Fruit fly (Drosophila melanogaster): ENCODE measurements around the gene ATPsynCF6.

The ATPsynCF6 gene

DNA sequence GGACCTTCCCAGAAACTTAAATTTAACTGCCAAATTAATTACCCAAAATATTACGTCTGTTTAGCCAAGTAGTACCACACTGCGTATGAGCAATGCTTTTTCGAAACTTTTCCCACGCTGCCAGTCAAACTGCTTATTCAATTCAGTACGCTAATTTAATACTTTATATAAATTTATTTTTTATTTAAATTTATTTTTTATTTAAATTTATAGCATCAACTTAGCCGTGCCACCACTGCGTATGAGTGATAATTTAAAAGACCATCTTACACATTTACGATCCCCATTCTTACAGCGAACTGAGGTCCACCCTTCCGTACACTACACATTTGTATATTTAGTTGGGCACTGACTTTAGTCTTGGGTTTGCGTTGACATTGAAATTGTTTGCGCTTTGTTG, 20.3 kb downstream of the ATPsynCF6 start (continued):
- TF ChIP-seq CG7556 (GFP tag; optimal IDR thresholded peaks at IDR 0.05) (peak; percentile 86), Doc3 (GFP tag; IDR thresholded peaks at IDR 0.05; ENCODE audit: partially characterized antibody) (no peak), Pdp1 (GFP tag; optimal IDR thresholded peaks at IDR 0.05) (peak; percentile 1 to 48), Atf6 (GFP tag; IDR thresholded peaks at IDR 0.05) (peak; percentile 71), CG6689 (GFP tag; IDR thresholded peaks at IDR 0.05) (peak; percentile 78), salm (tag; optimal IDR thresholded peaks at IDR 0.05) (peak; percentile 56), Lim3 (GFP tag; IDR thresholded peaks at IDR 0.05) (no peak), Usf (GFP tag; optimal IDR thresholded peaks at IDR 0.05) (peak; percentile 43), dpn (GFP tag; optimal IDR thresholded peaks at IDR 0.05) (peak in 1 of 2 experiments; percentile 68), tll (GFP tag; optimal IDR thresholded peaks at IDR 0.05) (no peak), Taf1 (GFP tag; IDR thresholded peaks at IDR 0.05) (peak; percentile 60; the same call in 1 of the 2 replicates), CG12155 (GFP tag; optimal IDR thresholded peaks at IDR 0.05) (peak; percentile 55), btn (GFP tag; optimal IDR thresholded peaks at IDR 0.05) (no peak), Max (GFP tag; optimal IDR thresholded peaks at IDR 0.05) (peak; percentile 76), Atf-2 (GFP tag; optimal IDR thresholded peaks at IDR 0.05) (no peak), CG42726 (GFP tag; IDR thresholded peaks at IDR 0.05; ENCODE audit: partially characterized antibody) (no peak), CG1832 (GFP tag; optimal IDR thresholded peaks at IDR 0.05) (no peak), Hmr (GFP tag; optimal IDR thresholded peaks at IDR 0.05) (peak; percentile 93), HLH4C (GFP tag; IDR thresholded peaks at IDR 0.05; ENCODE audit: partially characterized antibody) (no peak), Bgb (GFP tag; IDR thresholded peaks at IDR 0.05; ENCODE audit: partially characterized antibody) (no peak), CG8924 (tag; optimal IDR thresholded peaks at IDR 0.05) (peak; percentile 87), CG43689 (GFP tag; IDR thresholded peaks at IDR 0.05) (no peak), slbo (GFP tag; IDR thresholded peaks at IDR 0.05) (peak; percentile 78), tup (GFP tag; optimal IDR thresholded peaks at IDR 0.05) (peak; percentile 64), fd96Cb (tag; optimal IDR thresholded peaks at IDR 0.05) (peak; percentile 47), NfI (GFP tag; optimal IDR thresholded peaks at IDR 0.05) (peak; percentile 85), CG18476 (GFP tag; optimal IDR thresholded peaks at IDR 0.05) (peak; percentile 63), CG4424 (GFP tag; optimal IDR thresholded peaks at IDR 0.05) (peak; percentile 71), Atf3 (GFP tag; optimal IDR thresholded peaks at IDR 0.05) (no peak), bcd (GFP tag; optimal IDR thresholded peaks at IDR 0.05) (peak; percentile 81), B-H2 (GFP tag; optimal IDR thresholded peaks at IDR 0.05) (peak; percentile 80), CG4360 (GFP tag; IDR thresholded peaks at IDR 0.05) (no peak), tgo (GFP tag; IDR thresholded peaks at IDR 0.05) (peak; percentile 37; the same call in 1 of the 3 replicates), CG8359 (GFP tag; optimal IDR thresholded peaks at IDR 0.05; ENCODE audit: borderline replicate concordance) (peak; percentile 30), CG4707 (GFP tag; optimal IDR thresholded peaks at IDR 0.05) (no peak), dan (GFP tag; IDR thresholded peaks at IDR 0.05) (no peak), NFAT (GFP tag; IDR thresholded peaks at IDR 0.05) (peak; percentile 59; the same call in 1 of the 2 replicates), nau (GFP tag; optimal IDR thresholded peaks at IDR 0.05) (no peak), CG2120 (GFP tag; optimal IDR thresholded peaks at IDR 0.05) (peak; percentile 75), Lpt (GFP tag; optimal IDR thresholded peaks at IDR 0.05) (no peak), hb (GFP tag; IDR thresholded peaks at IDR 0.05; ENCODE audit: partially characterized antibody) (no peak), zfh1 (GFP tag; IDR thresholded peaks at IDR 0.05) (peak; percentile 70; the same call in 2 of the 3 replicates), CG30431 (GFP tag; optimal IDR thresholded peaks at IDR 0.05) (peak; percentile 51), otp (GFP tag; IDR thresholded peaks at IDR 0.05) (0 out of 3 replicates have a peak, but pooled peaks have one; percentile 28), CG2129 (GFP tag; IDR thresholded peaks at IDR 0.05; ENCODE audit: partially characterized antibody) (no peak), Doc2 (GFP tag; IDR thresholded peaks at IDR 0.05) (no peak), CG3838 (GFP tag; optimal IDR thresholded peaks at IDR 0.05) (no peak), CG15011 (GFP tag; optimal IDR thresholded peaks at IDR 0.05) (peak; percentile 61), Jarid2 (GFP tag; optimal IDR thresholded peaks at IDR 0.05) (peak; percentile 68), CG13894 (tag; optimal IDR thresholded peaks at IDR 0.05) (peak; percentile 76)

Data from whole organism, embryonic.